Worm (Caenorhabditis elegans) whole organism, L2 larva: ENCODE results near the gene smcl-1.

ENCODE experiments used
- ama-1 ChIP-seq: fragments of 150-350 bp; optimal IDR thresholded peaks from 2 replicates; lab custom pipeline; 2018; ENCODE audit warnings: inconsistent platforms
- ceh-82 ChIP-seq: fragments of 150-350 bp; optimal IDR thresholded peaks from 2 replicates; lab custom pipeline; 2014; ENCODE audit warnings: missing biosample characterization, missing genetic modification characterization
- egl-27 ChIP-seq: sonication (generic microtip); optimal IDR thresholded peaks from 3 replicates; lab custom pipeline; 2017; ENCODE audit warnings: missing biosample characterization, missing genetic modification reagents, missing genetic modification characterization
- lin-39 ChIP-seq: fragments of 150-350 bp; optimal IDR thresholded peaks from 2 replicates; lab custom pipeline; 2014; ENCODE audit warnings: missing biosample characterization, missing genetic modification reagents, missing genetic modification characterization
- mdl-1 ChIP-seq, 2 experiments: fragments of 150-350 bp in 1 of 2; sonication (generic microtip) in 1 of 2; optimal IDR thresholded peaks; 2 replicates each; lab custom pipeline; 2017; ENCODE audit warnings: missing biosample characterization in 2 of 2, missing genetic modification characterization in 2 of 2
- nhr-10 ChIP-seq: sonication (generic microtip); optimal IDR thresholded peaks from 2 replicates; lab custom pipeline; 2017; ENCODE audit warnings: missing biosample characterization, missing genetic modification characterization
- nhr-12 ChIP-seq: fragments of 150-350 bp; optimal IDR thresholded peaks from 2 replicates; lab custom pipeline; 2014; ENCODE audit warnings: missing biosample characterization, missing genetic modification characterization
- nhr-23 ChIP-seq: fragments of 150-350 bp; optimal IDR thresholded peaks from 2 replicates; lab custom pipeline; 2014; ENCODE audit warnings: missing biosample characterization, missing genetic modification reagents, missing genetic modification characterization
- nhr-25 ChIP-seq: fragments of 150-350 bp; sonication (generic microtip); optimal IDR thresholded peaks from 3 replicates; lab custom pipeline; 2014; ENCODE audit warnings: missing biosample characterization, missing genetic modification characterization
- nhr-6 ChIP-seq: fragments of 150-350 bp; optimal IDR thresholded peaks from 2 replicates; lab custom pipeline; 2014; ENCODE audit warnings: missing biosample characterization, missing genetic modification characterization
- peb-1 ChIP-seq: fragments of 150-350 bp; optimal IDR thresholded peaks from 2 replicates; lab custom pipeline; 2014; ENCODE audit warnings: missing biosample characterization, missing genetic modification characterization
- snpc-4 ChIP-seq: fragments of 150-350 bp; optimal IDR thresholded peaks from 2 replicates; lab custom pipeline; 2014; ENCODE audit warnings: missing biosample characterization, missing genetic modification characterization
- unc-62 ChIP-seq: fragments of 150-350 bp; optimal IDR thresholded peaks from 2 replicates; lab custom pipeline; 2014; ENCODE audit warnings: missing biosample characterization, missing genetic modification reagents, missing genetic modification characterization
- ztf-11 ChIP-seq: sonication (generic microtip); optimal IDR thresholded peaks from 2 replicates; lab custom pipeline; 2017; ENCODE audit warnings: missing biosample characterization, missing genetic modification characterization

ce11 chrX:11693092-11693491, at the start of gene smcl-1:
- TF ChIP-seq nhr-25 (tag; lab: Kevin White, UChicago) (no peak), snpc-4 (no peak), lin-39 (tag; lab: Kevin White, UChicago) (no peak), mdl-1 (tag; optimal IDR thresholded peaks at IDR 0.05; lab: Kevin White, UChicago) (no peak), unc-62 (no peak), nhr-10 (tag; lab: Kevin White, UChicago) (no peak), nhr-6 (no peak), peb-1 (tag; lab: Kevin White, UChicago) (no peak), nhr-12 (tag; lab: Kevin White, UChicago) (no peak), ama-1 (lab: Kevin White, UChicago) (no peak), nhr-23 (tag; lab: Kevin White, UChicago) (no peak), ceh-82 (no peak), ztf-11 (tag; lab: Kevin White, UChicago) (no peak), egl-27 (tag; lab: Kevin White, UChicago) (no peak)
